Worm (Caenorhabditis elegans): ENCODE measurements around the gene nsph-3.1.

The nsph-3.1 gene

DNA sequence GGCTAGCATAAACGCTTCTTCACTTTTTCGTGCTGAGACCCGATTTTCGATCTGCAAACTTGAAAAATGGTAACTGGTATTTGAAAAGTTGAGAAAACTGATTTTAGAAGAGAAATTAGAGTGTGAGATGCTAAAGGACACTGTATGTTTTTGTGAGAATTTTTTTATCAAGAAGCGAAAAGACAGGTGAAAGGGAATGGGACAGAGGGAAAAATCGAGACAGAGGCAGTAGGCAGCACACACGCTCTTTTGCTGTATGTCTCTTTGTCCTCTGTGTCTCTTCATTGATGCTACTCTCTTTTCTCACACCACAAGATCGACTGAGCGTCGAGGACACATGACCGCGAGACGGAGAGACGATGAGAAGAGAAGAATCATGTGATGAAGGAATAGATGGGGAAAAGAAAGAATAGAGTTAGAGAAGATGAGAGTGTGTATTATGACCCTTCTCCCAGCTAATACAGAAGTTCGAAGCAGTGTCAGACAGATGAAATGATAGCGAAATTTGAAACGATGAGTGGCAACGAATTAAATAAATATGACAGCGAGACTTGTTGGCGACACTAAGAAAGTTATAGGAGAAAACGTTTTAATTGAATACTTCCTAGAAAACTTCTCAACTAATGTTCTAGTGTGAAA is 13.6 kb upstream of the nsph-3.1 start, which contains the start of gene lgg-2 (continued):
- TF ChIP-seq T26A8.4 (GFP tag; IDR thresholded peaks at IDR 0.05) (peak; percentile 87), hlh-11 (tag; optimal IDR thresholded peaks at IDR 0.05) (peak; percentile 100), php-3 (GFP tag; IDR thresholded peaks at IDR 0.05) (0 out of 2 replicates have a peak, but pooled peaks have one; percentile 55), R02D3.7 (tag; optimal IDR thresholded peaks at IDR 0.05) (no peak), ces-1 (GFP tag; optimal IDR thresholded peaks at IDR 0.05) (no peak), snpc-4 (tag; optimal IDR thresholded peaks at IDR 0.05) (no peak), lin-13 (GFP tag; optimal IDR thresholded peaks at IDR 0.05) (peak; percentile 89), nhr-25 (tag; optimal IDR thresholded peaks at IDR 0.05; ENCODE audit: borderline replicate concordance, insufficient read depth) (peak; percentile 86), nhr-77 (tag; optimal IDR thresholded peaks at IDR 0.05) (peak; percentile 88), nhr-42 (GFP tag; IDR thresholded peaks at IDR 0.05) (peak; percentile 87), aha-1 (tag) (peak; percentile 100), cey-2 (tag; optimal IDR thresholded peaks at IDR 0.05; ENCODE audit: borderline replicate concordance, insufficient read depth) (peak; percentile 63), nhr-28 (tag; optimal IDR thresholded peaks at IDR 0.05) (peak; percentile 96), pha-4 (GFP tag; IDR thresholded peaks at IDR 0.05) (peak; percentile 78), pha-4 (tag; optimal IDR thresholded peaks at IDR 0.05) (peak; percentile 98), sdz-12 (GFP tag; optimal IDR thresholded peaks at IDR 0.05) (no peak), set-16 (GFP tag; IDR thresholded peaks at IDR 0.05) (peak; percentile 76), zip-11 (GFP tag; IDR thresholded peaks at IDR 0.05) (no peak), lin-1 (GFP tag; IDR thresholded peaks at IDR 0.05) (peak; percentile 91), spr-3 (GFP tag; optimal IDR thresholded peaks at IDR 0.05) (no peak), lsy-2 (tag; optimal IDR thresholded peaks at IDR 0.05) (peak; percentile 88 to 95), daf-16 (GFP tag; optimal IDR thresholded peaks at IDR 0.05) (peak; percentile 63 to 70), daf-16 (tag; optimal IDR thresholded peaks at IDR 0.05) (peak; percentile 93), nhr-6 (tag; optimal IDR thresholded peaks at IDR 0.05) (peak; percentile 97), ctbp-1 (GFP tag; IDR thresholded peaks at IDR 0.05) (peak; percentile 87), hlh-30 (tag; optimal IDR thresholded peaks at IDR 0.05; ENCODE audit: insufficient read depth) (peak; percentile 100), duxl-1 (tag; optimal IDR thresholded peaks at IDR 0.05; ENCODE audit: poor library complexity) (peak; percentile 69), F10B5.3 (tag; optimal IDR thresholded peaks at IDR 0.05) (peak; percentile 6), mep-1 (tag; optimal IDR thresholded peaks at IDR 0.05) (peak; percentile 97), pqm-1 (tag; optimal IDR thresholded peaks at IDR 0.05) (peak; percentile 74), dpl-1 (GFP tag; optimal IDR thresholded peaks at IDR 0.05) (peak; percentile 66), lin-38 (GFP tag; IDR thresholded peaks at IDR 0.05) (peak; percentile 73), gei-8 (GFP tag; optimal IDR thresholded peaks at IDR 0.05) (peak; percentile 75), dmd-6 (GFP tag; IDR thresholded peaks at IDR 0.05) (peak; percentile 97), T20F7.1 (GFP tag; optimal IDR thresholded peaks at IDR 0.05) (peak; percentile 83), zfp-2 (tag; optimal IDR thresholded peaks at IDR 0.05) (peak; percentile 39), jun-1 (tag; optimal IDR thresholded peaks at IDR 0.05) (peak; percentile 91), fos-1 (tag; optimal IDR thresholded peaks at IDR 0.05) (no peak), D1046.2 (GFP tag; IDR thresholded peaks at IDR 0.05) (no peak), arid-1 (GFP tag; conservative IDR thresholded peaks at IDR 0.05) (peak; percentile 69; the same call in 1 of the 2 replicates), rbr-2 (tag; optimal IDR thresholded peaks at IDR 0.05) (no peak), lin-39 (tag; optimal IDR thresholded peaks at IDR 0.05) (peak; percentile 1), zag-1 (tag; optimal IDR thresholded peaks at IDR 0.05) (peak; percentile 26), ztf-7 (tag; optimal IDR thresholded peaks at IDR 0.05) (peak; percentile 85), egl-43 (GFP tag; IDR thresholded peaks at IDR 0.05) (peak; percentile 65; the same call in 1 of the 2 replicates), tra-1 (GFP tag; IDR thresholded peaks at IDR 0.05) (peak; percentile 92), mxl-3 (GFP tag; optimal IDR thresholded peaks at IDR 0.05) (peak; percentile 84), ceh-28 (tag; optimal IDR thresholded peaks at IDR 0.05) (peak; percentile 75), fkh-10 (GFP tag; optimal IDR thresholded peaks at IDR 0.05) (peak; percentile 47), saeg-2 (GFP tag; IDR thresholded peaks at IDR 0.05) (peak; percentile 89), nhr-48 (tag; optimal IDR thresholded peaks at IDR 0.05) (peak; percentile 98)
